Fruit fly (Drosophila melanogaster) whole organism, adult: ENCODE results near the gene CG10591.

Experiments used
- CG12768 ChIP-seq: fragments of 200-800 bp; sonication (Bioruptor generic); optimal IDR thresholded peaks from 2 replicates; lab custom pipeline; 2017; ENCODE audit warnings: missing biosample characterization, missing genetic modification characterization, mild to moderate bottlenecking, moderate library complexity, missing genetic modification reagents
- CG1620 ChIP-seq: fragments of 200-800 bp; sonication (Bioruptor generic); optimal IDR thresholded peaks from 2 replicates; lab custom pipeline; 2016; ENCODE audit warnings: missing biosample characterization, missing genetic modification characterization
- CG33017 ChIP-seq: fragments of 200-800 bp; sonication (Bioruptor generic); optimal IDR thresholded peaks from 2 replicates; lab custom pipeline; 2018; ENCODE audit warnings: missing biosample characterization, mild to moderate bottlenecking, missing genetic modification characterization, moderate library complexity
- CG7045 ChIP-seq: fragments of 200-800 bp; sonication (Bioruptor generic); optimal IDR thresholded peaks from 2 replicates; lab custom pipeline; 2017; ENCODE audit warnings: missing biosample characterization, mild to moderate bottlenecking, missing genetic modification characterization
- CG7101 ChIP-seq: fragments of 200-800 bp; sonication (Bioruptor generic); optimal IDR thresholded peaks from 2 replicates; lab custom pipeline; 2018; ENCODE audit warnings: missing biosample characterization, mild to moderate bottlenecking, missing genetic modification characterization, moderate library complexity
- Clk ChIP-seq: fragments of 200-800 bp; sonication (Bioruptor generic); optimal IDR thresholded peaks from 2 replicates; lab custom pipeline; 2017; ENCODE audit warnings: missing biosample characterization, missing genetic modification characterization
- Hr96 ChIP-seq: fragments of 200-800 bp; sonication (Bioruptor generic); optimal IDR thresholded peaks from 2 replicates; lab custom pipeline; 2016; ENCODE audit warnings: missing biosample characterization, missing genetic modification characterization
- cic ChIP-seq: fragments of 200-800 bp; sonication (Bioruptor generic); optimal IDR thresholded peaks from 2 replicates; lab custom pipeline; 2017; ENCODE audit warnings: missing biosample characterization, mild to moderate bottlenecking, missing genetic modification characterization, moderate library complexity
- tj ChIP-seq: fragments of 200-800 bp; sonication (Bioruptor generic); optimal IDR thresholded peaks from 3 replicates; lab custom pipeline; 2017; ENCODE audit warnings: missing biosample characterization, mild to moderate bottlenecking, missing genetic modification characterization, moderate library complexity
- toe ChIP-seq: fragments of 200-800 bp; sonication (Bioruptor generic); optimal IDR thresholded peaks from 2 replicates; lab custom pipeline; 2016; ENCODE audit warnings: missing biosample characterization, missing genetic modification characterization

dm6 chr3L:5608786-5609370 lies 9.4 kb upstream of the CG10591 start:
- TF ChIP-seq CG7045 (GFP tag; lab: Kevin White, UChicago) (no peak), Hr96 (GFP tag; lab: Kevin White, UChicago) (no peak), CG1620 (GFP tag; lab: Kevin White, UChicago) (no peak), Clk (GFP tag; lab: Kevin White, UChicago) (no peak), cic (GFP tag; lab: Kevin White, UChicago) (no peak), CG33017 (no peak), CG12768 (no peak), toe (GFP tag; lab: Kevin White, UChicago) (no peak), CG7101 (tag; lab: Kevin White, UChicago) (no peak), tj (GFP tag; lab: Kevin White, UChicago) (no peak)
